Worm (Caenorhabditis elegans) whole organism, late embryonic: ENCODE data around the gene ifb-1.

Experiments used
- C38D4.7 ChIP-seq: fragments of 200-800 bp; sonication (Bioruptor generic); optimal IDR thresholded peaks from 2 replicates; lab custom pipeline; 2018; ENCODE audit warnings: mild to moderate bottlenecking, missing genetic modification characterization, moderate library complexity, missing compliant biosample characterization
- fkh-6 ChIP-seq: sonication (generic microtip); optimal IDR thresholded peaks from 2 replicates; lab custom pipeline; 2016; ENCODE audit warnings: missing genetic modification characterization, missing compliant biosample characterization
- gmeb-2 ChIP-seq: sonication (generic microtip); optimal IDR thresholded peaks from 2 replicates; lab custom pipeline; 2016; ENCODE audit warnings: missing genetic modification characterization, inconsistent platforms, missing compliant biosample characterization
- hlh-13 ChIP-seq: fragments of 200-800 bp; sonication (Bioruptor generic); optimal IDR thresholded peaks from 2 replicates; lab custom pipeline; 2018; ENCODE audit warnings: mild to moderate bottlenecking, missing genetic modification characterization, missing compliant biosample characterization
- nhr-11 ChIP-seq: fragments of 150-350 bp; optimal IDR thresholded peaks from 2 replicates; lab custom pipeline; 2014; ENCODE audit warnings: missing biosample characterization, missing genetic modification characterization
- pha-4 ChIP-seq: fragments of 150-350 bp; optimal IDR thresholded peaks from 2 replicates; lab custom pipeline; 2018; ENCODE audit warnings: missing biosample characterization, missing genetic modification reagents, missing genetic modification characterization

DNA sequence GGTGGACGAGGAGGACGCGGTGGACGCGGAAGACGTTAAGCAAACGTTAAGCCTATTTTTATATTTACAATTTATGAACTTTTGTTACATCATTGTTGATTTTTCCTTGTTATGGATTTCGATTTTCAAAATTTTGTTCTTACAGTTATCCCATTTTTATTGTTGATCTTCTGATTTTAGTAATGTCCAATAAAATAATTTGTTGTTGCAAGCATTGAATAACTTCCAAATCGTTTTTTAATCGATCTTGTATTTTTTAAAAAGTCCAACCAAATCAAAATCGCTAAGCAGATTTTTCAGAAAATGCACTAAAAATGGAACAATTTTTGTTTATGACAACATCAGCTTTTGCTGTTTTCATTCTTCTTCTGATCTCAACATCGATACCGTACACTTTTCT, 47.6 kb upstream of the ifb-1 start, which contains the start of gene zipt-3:
- TF ChIP-seq hlh-13 (GFP tag; lab: Kevin White, UChicago) (no peak), pha-4 (tag; lab: Kevin White, UChicago) (no peak), C38D4.7 (GFP tag; lab: Kevin White, UChicago) (no peak), fkh-6 (tag; lab: Kevin White, UChicago) (no peak), nhr-11 (tag; lab: Kevin White, UChicago) (no peak), gmeb-2 (tag; lab: Kevin White, UChicago) (no peak)
